Worm (Caenorhabditis elegans) whole organism, mixed stage, embryonic: ENCODE results near the gene lin-39.

Experiments
- M03D4.4 ChIP-seq: sonication (generic microtip); optimal IDR thresholded peaks from 2 replicates; lab custom pipeline; 2017; ENCODE audit warnings: mild to moderate bottlenecking, missing genetic modification characterization, missing compliant biosample characterization
- bed-3 ChIP-seq: fragments of 200-800 bp; sonication (Bioruptor generic); optimal IDR thresholded peaks from 3 replicates; lab custom pipeline; 2018; ENCODE audit warnings: mild to moderate bottlenecking, missing genetic modification characterization, moderate library complexity, missing compliant biosample characterization
- blmp-1 ChIP-seq: fragments of 150-350 bp; optimal IDR thresholded peaks from 2 replicates; lab custom pipeline; 2014; ENCODE audit warnings: missing biosample characterization, missing genetic modification characterization
- ceh-39 ChIP-seq: fragments of 150-350 bp; optimal IDR thresholded peaks from 2 replicates; lab custom pipeline; 2014; ENCODE audit warnings: missing biosample characterization, missing genetic modification characterization
- ceh-83 ChIP-seq: fragments of 200-800 bp; sonication (Bioruptor generic); optimal IDR thresholded peaks from 2 replicates; lab custom pipeline; 2018; ENCODE audit warnings: mild to moderate bottlenecking, missing genetic modification characterization, missing compliant biosample characterization
- ces-1 ChIP-seq: fragments of 150-350 bp; optimal IDR thresholded peaks from 2 replicates; lab custom pipeline; 2014; ENCODE audit warnings: missing biosample characterization, missing genetic modification reagents, missing genetic modification characterization
- cnd-1 ChIP-seq: fragments of 200-800 bp; sonication (Bioruptor generic); optimal IDR thresholded peaks from 2 replicates; lab custom pipeline; 2018; ENCODE audit warnings: mild to moderate bottlenecking, missing genetic modification characterization, missing compliant biosample characterization
- drap-1 ChIP-seq: fragments of 200-800 bp; sonication (Bioruptor generic); optimal IDR thresholded peaks from 3 replicates; lab custom pipeline; 2018; ENCODE audit warnings: mild to moderate bottlenecking, missing genetic modification characterization, missing compliant biosample characterization
- elt-1 ChIP-seq: sonication (generic microtip); optimal IDR thresholded peaks from 2 replicates; lab custom pipeline; 2017; ENCODE audit warnings: missing genetic modification characterization, mild to moderate bottlenecking, missing compliant biosample characterization, antibody characterized with exemption, moderate library complexity, borderline replicate concordance; ENCODE audit not compliant: insufficient read depth
- ham-2 ChIP-seq: fragments of 200-800 bp; sonication (Bioruptor generic); optimal IDR thresholded peaks from 2 replicates; lab custom pipeline; 2018; ENCODE audit warnings: mild to moderate bottlenecking, missing genetic modification characterization, missing compliant biosample characterization
- hlh-1 ChIP-seq: fragments of 150-350 bp; optimal IDR thresholded peaks from 2 replicates; lab custom pipeline; 2014; ENCODE audit warnings: missing biosample characterization, missing genetic modification reagents, missing genetic modification characterization
- lin-13 ChIP-seq: fragments of 150-350 bp; optimal IDR thresholded peaks from 2 replicates; lab custom pipeline; 2014; ENCODE audit warnings: missing biosample characterization, missing genetic modification characterization
- lin-32 ChIP-seq: fragments of 200-800 bp; sonication (Bioruptor generic); optimal IDR thresholded peaks from 2 replicates; lab custom pipeline; 2018; ENCODE audit warnings: mild to moderate bottlenecking, missing genetic modification characterization, missing compliant biosample characterization
- lsy-2 ChIP-seq: fragments of 150-350 bp; optimal IDR thresholded peaks from 2 replicates; lab custom pipeline; 2014; ENCODE audit warnings: missing biosample characterization, missing genetic modification characterization
- mab-5 ChIP-seq: fragments of 150-350 bp; optimal IDR thresholded peaks from 2 replicates; lab custom pipeline; 2014; ENCODE audit warnings: missing biosample characterization, missing genetic modification characterization
- mls-2 ChIP-seq: sonication (generic microtip); optimal IDR thresholded peaks from 2 replicates; lab custom pipeline; 2016; ENCODE audit warnings: mild to moderate bottlenecking, missing genetic modification characterization, moderate library complexity, missing compliant biosample characterization
- nhr-12 ChIP-seq: fragments of 150-350 bp; optimal IDR thresholded peaks from 2 replicates; lab custom pipeline; 2014; ENCODE audit warnings: missing biosample characterization, missing genetic modification characterization
- nhr-237 ChIP-seq: fragments of 150-350 bp; optimal IDR thresholded peaks from 2 replicates; lab custom pipeline; 2014; ENCODE audit warnings: missing biosample characterization, missing genetic modification characterization
- nhr-28 ChIP-seq: fragments of 150-350 bp; optimal IDR thresholded peaks from 2 replicates; lab custom pipeline; 2014; ENCODE audit warnings: missing biosample characterization, missing genetic modification characterization
- nhr-76 ChIP-seq: sonication (generic microtip); optimal IDR thresholded peaks from 2 replicates; lab custom pipeline; 2017; ENCODE audit warnings: missing biosample characterization, missing genetic modification characterization
- sem-2 ChIP-seq: fragments of 200-800 bp; sonication (Bioruptor generic); optimal IDR thresholded peaks from 2 replicates; lab custom pipeline; 2018; ENCODE audit warnings: mild to moderate bottlenecking, missing genetic modification characterization, missing compliant biosample characterization
- snpc-4 ChIP-seq: fragments of 150-350 bp; optimal IDR thresholded peaks from 2 replicates; lab custom pipeline; 2014; ENCODE audit warnings: missing biosample characterization, missing genetic modification characterization
- sptf-1 ChIP-seq: sonication (generic microtip); optimal IDR thresholded peaks from 2 replicates; lab custom pipeline; 2017; ENCODE audit warnings: mild to moderate bottlenecking, missing genetic modification characterization, moderate library complexity, missing compliant biosample characterization
- unc-39 ChIP-seq: fragments of 150-350 bp; optimal IDR thresholded peaks from 2 replicates; lab custom pipeline; 2014; ENCODE audit warnings: missing biosample characterization, missing genetic modification characterization
- unc-62 ChIP-seq: fragments of 150-350 bp; optimal IDR thresholded peaks from 2 replicates; lab custom pipeline; 2014; ENCODE audit warnings: missing biosample characterization, missing genetic modification reagents, missing genetic modification characterization
- zip-8 ChIP-seq: fragments of 150-350 bp; optimal IDR thresholded peaks from 2 replicates; lab custom pipeline; 2014; ENCODE audit warnings: missing biosample characterization, missing genetic modification characterization

Gene lin-39

ce11 chrIII:7533012-7533411 lies 3.4 kb downstream of the lin-39 start:
- TF ChIP-seq lin-32 (GFP tag; lab: Kevin White, UChicago), result no peak
- no peak for TF ChIP-seq blmp-1 (tag; lab: Kevin White, UChicago)
- TF ChIP-seq unc-62 (GFP tag; lab: Kevin White, UChicago), result no peak
- no peak for TF ChIP-seq mls-2
- no peak for TF ChIP-seq M03D4.4 (tag; lab: Kevin White, UChicago)
- no peak for TF ChIP-seq drap-1
- TF ChIP-seq ceh-39, result no peak
- no peak for TF ChIP-seq elt-1 (tag; lab: Kevin White, UChicago)
- TF ChIP-seq lsy-2 (tag; lab: Kevin White, UChicago), result no peak
- no peak for TF ChIP-seq sem-2
- no peak for TF ChIP-seq nhr-28 (tag; lab: Kevin White, UChicago)
- TF ChIP-seq ces-1 (GFP tag; lab: Kevin White, UChicago), result no peak
- no peak for TF ChIP-seq ceh-83 (GFP tag; lab: Kevin White, UChicago)
- no peak for TF ChIP-seq sptf-1
- no peak for TF ChIP-seq mab-5 (tag; lab: Kevin White, UChicago)

ce11 chrIII:7531385-7531784 lies 5.0 kb downstream of the lin-39 start:
- TF ChIP-seq ham-2 (GFP tag; lab: Kevin White, UChicago), result no peak
- no peak for TF ChIP-seq blmp-1 (tag; lab: Kevin White, UChicago)
- peak; percentile 72 for TF ChIP-seq unc-62 (GFP tag; lab: Kevin White, UChicago)
- TF ChIP-seq hlh-1, result peak; percentile 67
- TF ChIP-seq, all 35 proteins: peak for 2

DNA sequence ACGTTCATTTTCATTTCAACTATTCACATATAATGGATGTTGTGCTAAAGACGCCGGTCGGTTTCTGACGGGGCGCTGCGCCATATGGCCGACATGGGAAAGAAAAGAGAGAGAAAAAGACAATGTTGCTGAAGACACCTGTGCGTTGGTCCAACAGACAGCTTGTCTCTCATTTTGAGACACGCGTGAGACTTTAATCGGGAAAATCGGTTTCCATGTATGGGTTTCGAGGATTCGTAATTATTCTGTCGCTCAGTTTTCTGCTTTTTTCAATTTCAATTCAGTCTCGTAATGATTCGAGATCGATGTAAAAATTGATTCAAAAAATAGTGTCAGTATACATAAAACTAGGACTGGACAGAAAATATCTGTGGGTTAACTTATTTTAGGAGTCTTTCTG lies 5.6 kb downstream of the lin-39 start:
- TF ChIP-seq nhr-237 (tag; lab: Kevin White, UChicago) (no peak), ceh-39 (no peak), sptf-1 (no peak), unc-39 (tag; lab: Kevin White, UChicago) (no peak), ces-1 (GFP tag; lab: Kevin White, UChicago) (no peak), snpc-4 (tag; lab: Kevin White, UChicago) (no peak), nhr-76 (tag; lab: Kevin White, UChicago) (no peak), nhr-28 (tag; lab: Kevin White, UChicago) (no peak), hlh-1 (no peak), mls-2 (no peak), nhr-12 (no peak), bed-3 (GFP tag; lab: Kevin White, UChicago) (no peak), zip-8 (tag; lab: Kevin White, UChicago) (no peak)

- TF ChIP-seq unc-62 (GFP tag; lab: Kevin White, UChicago) (peak; percentile 79), hlh-1 (peak; percentile 70), bed-3 (GFP tag; lab: Kevin White, UChicago) (no peak)
These were observed 6.3 kb downstream of the lin-39 start for ce11 chrIII:7530108-7530507.

DNA sequence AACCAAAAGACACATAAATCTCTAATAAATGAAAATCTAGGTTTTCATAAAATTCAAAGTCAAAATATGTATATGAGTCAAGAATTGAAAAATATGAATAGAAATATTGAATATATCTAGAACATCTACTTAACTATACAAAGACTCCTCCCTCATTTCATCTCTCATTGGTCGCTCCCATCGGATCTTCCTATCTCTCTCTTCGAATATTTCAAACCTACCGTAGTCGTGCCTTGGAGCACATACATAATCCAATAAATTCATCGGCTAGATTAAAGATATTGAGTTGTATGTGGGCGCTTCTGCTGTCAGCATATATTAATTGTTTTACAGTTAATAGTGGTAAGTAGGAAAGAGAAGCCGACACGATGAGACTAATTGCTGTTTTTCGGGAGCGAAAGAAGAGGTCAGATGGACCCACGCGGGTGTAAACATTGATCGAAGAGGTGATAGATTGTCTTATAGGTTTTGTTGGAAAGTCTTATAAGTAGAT lies 9.4 kb downstream of the lin-39 start:
- TF ChIP-seq unc-62 (GFP tag; lab: Kevin White, UChicago) (peak; percentile 81), elt-1 (tag; lab: Kevin White, UChicago) (no peak), lin-13 (no peak), lsy-2 (tag; lab: Kevin White, UChicago) (peak; percentile 30), zip-8 (tag; lab: Kevin White, UChicago) (no peak), snpc-4 (tag; lab: Kevin White, UChicago) (no peak), blmp-1 (tag; lab: Kevin White, UChicago) (no peak)

ce11 chrIII:7524830-7525344 lies 11.5 kb downstream of the lin-39 start:
- TF ChIP-seq cnd-1 (tag; lab: Kevin White, UChicago) (no peak), nhr-28 (tag; lab: Kevin White, UChicago) (no peak), elt-1 (tag; lab: Kevin White, UChicago) (peak; percentile 27), hlh-1 (peak; percentile 1), nhr-76 (tag; lab: Kevin White, UChicago) (no peak), unc-62 (GFP tag; lab: Kevin White, UChicago) (peak; percentile 64), lsy-2 (tag; lab: Kevin White, UChicago) (peak; percentile 15), ces-1 (GFP tag; lab: Kevin White, UChicago) (no peak)
- TF ChIP-seq, all 35 proteins: peak for 4
